Worm (Caenorhabditis elegans): ENCODE data around the gene ZK1240.6.

ce11 chrII:2341515-2341914 is 18.8 kb upstream of the ZK1240.6 start, which contains the start of gene enri-1:
- TF ChIP-seq ztf-23 (GFP tag; IDR thresholded peaks at IDR 0.05), result no peak
- no peak for TF ChIP-seq cog-1 (tag; optimal IDR thresholded peaks at IDR 0.05)
- no peak for TF ChIP-seq ztf-29 (GFP tag; IDR thresholded peaks at IDR 0.05)
- TF ChIP-seq med-1 (GFP tag; optimal IDR thresholded peaks at IDR 0.05; ENCODE audit: insufficient read depth), result no peak
- no peak for TF ChIP-seq klf-2 (GFP tag; conservative IDR thresholded peaks at IDR 0.05)
